Worm (Caenorhabditis elegans): ENCODE results near the gene F40G12.6.

F40G12.6 gene

ce11 chrV:14235942-14236341, 37.0 kb downstream of the F40G12.6 start, which contains the start of gene ent-3:
ent-3 (minus strand) TSS chrV:14236042.
- TF ChIP-seq ceh-36 (tag; optimal IDR thresholded peaks at IDR 0.05): no peak

- TF ChIP-seq tbx-37 (GFP tag; conservative IDR thresholded peaks at IDR 0.05): no peak
- TF ChIP-seq F13C5.2 (tag; optimal IDR thresholded peaks at IDR 0.05): no peak
- TF ChIP-seq B0310.2 (tag; optimal IDR thresholded peaks at IDR 0.05): no peak
- TF ChIP-seq flt-1 (GFP tag; IDR thresholded peaks at IDR 0.05): no peak
- TF ChIP-seq tra-4 (tag; optimal IDR thresholded peaks at IDR 0.05): no peak
- TF ChIP-seq ceh-36 (tag; optimal IDR thresholded peaks at IDR 0.05): no peak
- TF ChIP-seq tbx-11 (GFP tag; IDR thresholded peaks at IDR 0.05): no peak
- TF ChIP-seq hmbx-1 (tag; optimal IDR thresholded peaks at IDR 0.05): no peak
- no peak for TF ChIP-seq ama-1 (optimal IDR thresholded peaks at IDR 0.05)
- no peak for TF ChIP-seq aly-1 (tag; optimal IDR thresholded peaks at IDR 0.05)
- no peak for TF ChIP-seq hnd-1 (tag; optimal IDR thresholded peaks at IDR 0.05)
- TF ChIP-seq pes-1 (GFP tag; IDR thresholded peaks at IDR 0.05): no peak
- no peak for TF ChIP-seq hmg-4 (GFP tag; optimal IDR thresholded peaks at IDR 0.05)
- no peak for TF ChIP-seq scrt-1 (GFP tag; IDR thresholded peaks at IDR 0.05)
- no peak for TF ChIP-seq ets-7 (tag; optimal IDR thresholded peaks at IDR 0.05)
These were observed 41.3 kb downstream of the F40G12.6 start for ce11 chrV:14231656-14232055.

ce11 chrV:14230788-14231583, 41.9 kb downstream of the F40G12.6 start:
- TF ChIP-seq tbx-11 (GFP tag; IDR thresholded peaks at IDR 0.05): no peak
- no peak for TF ChIP-seq ama-1 (optimal IDR thresholded peaks at IDR 0.05)
- no peak for TF ChIP-seq B0310.2 (tag; optimal IDR thresholded peaks at IDR 0.05)
- no peak for TF ChIP-seq ceh-36 (tag; optimal IDR thresholded peaks at IDR 0.05)
- TF ChIP-seq tra-4 (tag; optimal IDR thresholded peaks at IDR 0.05): no peak
- TF ChIP-seq scrt-1 (GFP tag; IDR thresholded peaks at IDR 0.05): no peak
- TF ChIP-seq hnd-1 (tag; optimal IDR thresholded peaks at IDR 0.05): no peak
- TF ChIP-seq hmbx-1 (tag; optimal IDR thresholded peaks at IDR 0.05): no peak
- TF ChIP-seq F13C5.2 (tag; optimal IDR thresholded peaks at IDR 0.05): no peak
- no peak for TF ChIP-seq ets-7 (tag; optimal IDR thresholded peaks at IDR 0.05)
- TF ChIP-seq ceh-13 (GFP tag; optimal IDR thresholded peaks at IDR 0.05): no peak
- TF ChIP-seq flt-1 (GFP tag; IDR thresholded peaks at IDR 0.05): no peak
- TF ChIP-seq aly-1 (tag; optimal IDR thresholded peaks at IDR 0.05): no peak
- TF ChIP-seq tbx-37 (GFP tag; conservative IDR thresholded peaks at IDR 0.05): no peak

ce11 chrV:14226373-14226772, 46.5 kb downstream of the F40G12.6 start, which contains the start of gene nep-21:
nep-21 (minus strand) TSS chrV:14226473.
- no peak for TF ChIP-seq scrt-1 (GFP tag; IDR thresholded peaks at IDR 0.05)
- TF ChIP-seq aly-1 (tag; optimal IDR thresholded peaks at IDR 0.05): no peak
- TF ChIP-seq flt-1 (GFP tag; IDR thresholded peaks at IDR 0.05): no peak
- no peak for TF ChIP-seq hmg-4 (GFP tag; optimal IDR thresholded peaks at IDR 0.05)
- TF ChIP-seq F13C5.2 (tag; optimal IDR thresholded peaks at IDR 0.05): no peak
- no peak for TF ChIP-seq sea-1 (GFP tag; conservative IDR thresholded peaks at IDR 0.05)
- no peak for TF ChIP-seq tbx-11 (GFP tag; IDR thresholded peaks at IDR 0.05)
- no peak for TF ChIP-seq ceh-36 (tag; optimal IDR thresholded peaks at IDR 0.05)
- no peak for TF ChIP-seq pes-1 (GFP tag; IDR thresholded peaks at IDR 0.05)

- TF ChIP-seq flt-1 (GFP tag; IDR thresholded peaks at IDR 0.05) (no peak), pes-1 (GFP tag; IDR thresholded peaks at IDR 0.05) (no peak), scrt-1 (GFP tag; IDR thresholded peaks at IDR 0.05) (no peak), ceh-36 (tag; optimal IDR thresholded peaks at IDR 0.05) (no peak), aly-1 (tag; optimal IDR thresholded peaks at IDR 0.05) (no peak), ets-7 (tag; optimal IDR thresholded peaks at IDR 0.05) (no peak), tbx-37 (GFP tag; conservative IDR thresholded peaks at IDR 0.05) (no peak), F13C5.2 (tag; optimal IDR thresholded peaks at IDR 0.05) (no peak), tra-4 (tag; optimal IDR thresholded peaks at IDR 0.05) (no peak), ceh-13 (GFP tag; optimal IDR thresholded peaks at IDR 0.05) (no peak), hmbx-1 (tag; optimal IDR thresholded peaks at IDR 0.05) (no peak), sea-1 (GFP tag; conservative IDR thresholded peaks at IDR 0.05) (no peak), hnd-1 (tag; optimal IDR thresholded peaks at IDR 0.05) (no peak), hmg-4 (GFP tag; optimal IDR thresholded peaks at IDR 0.05) (no peak), tbx-11 (GFP tag; IDR thresholded peaks at IDR 0.05) (no peak)
These were observed 49.8 kb downstream of the F40G12.6 start for ce11 chrV:14223141-14223540.
